Fruit fly (Drosophila melanogaster): Measurements from ENCODE around the gene mbf1.
"Not testable (repeated sequence)": the region's sequence is repeated elsewhere in the genome, so short reads cannot be mapped to it uniquely, and the experiment has no call there.

mbf1 gene

dm6 chr3L:16571014-16571738 lies 3.1 kb upstream of the mbf1 start:
- TF ChIP-seq psq (optimal IDR thresholded peaks at IDR 0.05) (no peak), pan (optimal IDR thresholded peaks at IDR 0.05) (no peak), Dll (optimal IDR thresholded peaks at IDR 0.05) (no peak), CG8478 (optimal IDR thresholded peaks at IDR 0.05) (no peak)

- TF ChIP-seq Dll (optimal IDR thresholded peaks at IDR 0.05) = no peak
- TF ChIP-seq CG8478 (optimal IDR thresholded peaks at IDR 0.05) = no peak
- TF ChIP-seq psq (optimal IDR thresholded peaks at IDR 0.05) = no peak
- TF ChIP-seq EcR (GFP tag; optimal IDR thresholded peaks at IDR 0.05) = no peak
- no peak for TF ChIP-seq usp (GFP tag; optimal IDR thresholded peaks at IDR 0.05)
- TF ChIP-seq pan (optimal IDR thresholded peaks at IDR 0.05) = no peak
Measured at dm6 chr3L:16571739-16572063, 2.5 kb upstream of the mbf1 start.

dm6 chr3L:16572208-16572607 lies 2.0 kb upstream of the mbf1 start:
- no peak for TF ChIP-seq psq (optimal IDR thresholded peaks at IDR 0.05)
- no peak for TF ChIP-seq pan (optimal IDR thresholded peaks at IDR 0.05)
- no peak for TF ChIP-seq CG8478 (optimal IDR thresholded peaks at IDR 0.05)

DNA sequence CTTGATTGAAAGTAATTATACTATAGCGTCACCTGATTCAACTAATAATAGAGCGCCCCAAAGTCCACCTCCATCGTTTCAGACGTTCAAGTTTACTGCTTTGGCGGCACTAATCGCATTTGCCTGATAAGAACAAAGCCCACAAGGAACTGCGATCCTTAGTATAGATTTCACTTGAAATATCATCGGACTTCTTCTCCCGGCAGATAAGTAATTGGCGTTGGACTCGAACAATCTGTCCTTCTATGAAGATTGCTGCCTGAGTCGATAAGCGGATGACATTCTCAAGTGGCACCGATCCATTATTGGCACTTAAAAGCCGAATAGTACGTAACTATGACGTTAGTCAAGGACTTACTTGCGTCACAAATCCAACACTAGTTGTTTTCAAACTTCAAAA lies 1.0 kb upstream of the mbf1 start, which contains the start of gene Mipp1:
Mipp1 (minus strand) TSS at position 101 of the 400 bp plus-strand sequence.
- TF ChIP-seq CG8478, Dll, psq (optimal IDR thresholded peaks at IDR 0.05): not testable (repeated sequence)

DNA sequence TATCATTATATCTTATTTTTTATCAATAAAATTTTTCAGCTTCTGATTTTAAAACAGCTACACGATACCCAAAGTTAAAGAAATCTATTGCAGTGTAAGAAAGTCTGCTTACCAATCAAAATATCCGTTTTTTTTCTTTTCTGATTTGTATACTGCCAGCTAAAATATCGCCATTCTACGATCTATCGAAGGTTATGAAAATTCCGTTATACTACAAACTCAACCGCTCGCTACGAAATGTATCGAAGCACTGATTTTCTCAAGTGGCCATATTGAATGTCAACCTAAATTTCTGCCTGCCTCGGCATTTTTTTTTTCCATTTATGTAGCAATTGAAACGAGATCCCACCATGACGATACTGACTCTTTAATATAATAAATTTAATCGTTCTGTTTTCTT lies 5.8 kb downstream of the mbf1 start, which contains the start of gene nxf2:
nxf2 (minus strand) TSS at position 258 of the 400 bp plus-strand sequence.
- TF ChIP-seq CG8478 (optimal IDR thresholded peaks at IDR 0.05) (no peak), pan (optimal IDR thresholded peaks at IDR 0.05) (no peak), usp (GFP tag; optimal IDR thresholded peaks at IDR 0.05) (no peak), EcR (GFP tag; optimal IDR thresholded peaks at IDR 0.05) (no peak), psq (optimal IDR thresholded peaks at IDR 0.05) (no peak), Dll (optimal IDR thresholded peaks at IDR 0.05) (no peak)

dm6 chr3L:16581201-16581705 lies 7.0 kb downstream of the mbf1 start, which contains the start of gene Smn:
TSS of gene Smn (minus strand) at chr3L:16581547.
- TF ChIP-seq psq (optimal IDR thresholded peaks at IDR 0.05) (no peak), usp (GFP tag; optimal IDR thresholded peaks at IDR 0.05) (no peak), Dll (optimal IDR thresholded peaks at IDR 0.05) (no peak), pan (optimal IDR thresholded peaks at IDR 0.05) (no peak), CG8478 (optimal IDR thresholded peaks at IDR 0.05) (no peak), EcR (GFP tag; optimal IDR thresholded peaks at IDR 0.05) (no peak)

dm6 chr3L:16582678-16583315 lies 8.6 kb downstream of the mbf1 start, which contains the start of gene Rpn12:
TSS of gene Rpn12 (plus strand) at chr3L:16583028.
- TF ChIP-seq EcR (GFP tag; optimal IDR thresholded peaks at IDR 0.05) = no peak
- TF ChIP-seq CG8478 (optimal IDR thresholded peaks at IDR 0.05) = no peak
- TF ChIP-seq pan (optimal IDR thresholded peaks at IDR 0.05) = no peak
- TF ChIP-seq usp (GFP tag; optimal IDR thresholded peaks at IDR 0.05) = no peak
- no peak for TF ChIP-seq Dll (optimal IDR thresholded peaks at IDR 0.05)
- TF ChIP-seq psq (optimal IDR thresholded peaks at IDR 0.05) = no peak

DNA sequence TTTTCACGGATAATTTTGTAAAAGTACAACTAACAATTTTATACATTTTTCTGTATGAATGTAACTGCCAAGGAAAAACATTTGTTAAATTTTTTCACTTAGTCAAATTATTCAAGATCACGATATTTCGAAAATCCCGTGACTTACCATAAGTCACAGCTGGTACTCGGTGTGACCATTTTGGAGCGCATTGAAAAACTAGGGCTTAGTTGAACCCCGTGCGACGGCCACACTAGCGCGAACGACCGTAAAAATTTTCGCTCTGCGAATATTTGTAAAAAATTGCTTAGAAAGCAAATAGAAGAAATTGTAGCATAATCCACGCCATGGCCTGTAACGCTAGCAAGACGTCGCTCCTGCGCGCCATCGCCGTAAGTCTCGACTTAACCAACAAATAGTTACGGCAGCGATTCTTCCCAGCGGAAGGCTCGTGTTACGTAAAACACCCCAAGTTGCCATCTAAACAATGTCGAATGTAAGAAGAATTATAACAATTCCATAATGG lies 9.9 kb downstream of the mbf1 start, which contains the start of gene UQCR-C2:
UQCR-C2 (plus strand) TSS at position 51 of the 505 bp plus-strand sequence.
- TF ChIP-seq EcR (GFP tag; optimal IDR thresholded peaks at IDR 0.05) (no peak), Dll (optimal IDR thresholded peaks at IDR 0.05) (no peak), pan (optimal IDR thresholded peaks at IDR 0.05) (no peak)

dm6 chr3L:16586989-16587388 lies 12.8 kb downstream of the mbf1 start, which contains the start of the genes Syx8 and CG32163:
TSS of gene Syx8 (minus strand) at chr3L:16587057.
TSS of gene CG32163 (plus strand) at chr3L:16587157.
- TF ChIP-seq usp (GFP tag; optimal IDR thresholded peaks at IDR 0.05) (no peak), pan (optimal IDR thresholded peaks at IDR 0.05) (no peak), EcR (GFP tag; optimal IDR thresholded peaks at IDR 0.05) (no peak), Dll (optimal IDR thresholded peaks at IDR 0.05) (no peak), CG8478 (optimal IDR thresholded peaks at IDR 0.05) (no peak), psq (optimal IDR thresholded peaks at IDR 0.05) (no peak)

dm6 chr3L:16587994-16588622 lies 13.9 kb downstream of the mbf1 start:
- TF ChIP-seq EcR (GFP tag; optimal IDR thresholded peaks at IDR 0.05) (no peak), psq (optimal IDR thresholded peaks at IDR 0.05) (no peak), CG8478 (optimal IDR thresholded peaks at IDR 0.05) (no peak), Dll (optimal IDR thresholded peaks at IDR 0.05) (no peak), pan (optimal IDR thresholded peaks at IDR 0.05) (no peak), usp (GFP tag; optimal IDR thresholded peaks at IDR 0.05) (no peak)

dm6 chr3L:16590860-16591259 lies 16.6 kb downstream of the mbf1 start, which contains the start of gene tra:
TSS of gene tra (minus strand) at chr3L:16591050.
- TF ChIP-seq CG8478 (optimal IDR thresholded peaks at IDR 0.05) (no peak), pan (optimal IDR thresholded peaks at IDR 0.05) (no peak), Dll (optimal IDR thresholded peaks at IDR 0.05) (no peak), EcR (GFP tag; optimal IDR thresholded peaks at IDR 0.05) (no peak), psq (optimal IDR thresholded peaks at IDR 0.05) (no peak), usp (GFP tag; optimal IDR thresholded peaks at IDR 0.05) (no peak)
